Fruit fly (Drosophila melanogaster) whole organism, larva: Measurements from ENCODE around the gene CG11854.
A peak's percentile ranks its signal among the peaks of the same experiment; 100 is the strongest.

Source experiments
- noc ChIP-seq: fragments of 200-800 bp; sonication (Bioruptor generic); optimal IDR thresholded peaks from 3 replicates; lab custom pipeline; 2019; ENCODE audit warnings: missing biosample characterization, mild to moderate bottlenecking, missing genetic modification characterization, moderate library complexity

CG11854 gene

DNA sequence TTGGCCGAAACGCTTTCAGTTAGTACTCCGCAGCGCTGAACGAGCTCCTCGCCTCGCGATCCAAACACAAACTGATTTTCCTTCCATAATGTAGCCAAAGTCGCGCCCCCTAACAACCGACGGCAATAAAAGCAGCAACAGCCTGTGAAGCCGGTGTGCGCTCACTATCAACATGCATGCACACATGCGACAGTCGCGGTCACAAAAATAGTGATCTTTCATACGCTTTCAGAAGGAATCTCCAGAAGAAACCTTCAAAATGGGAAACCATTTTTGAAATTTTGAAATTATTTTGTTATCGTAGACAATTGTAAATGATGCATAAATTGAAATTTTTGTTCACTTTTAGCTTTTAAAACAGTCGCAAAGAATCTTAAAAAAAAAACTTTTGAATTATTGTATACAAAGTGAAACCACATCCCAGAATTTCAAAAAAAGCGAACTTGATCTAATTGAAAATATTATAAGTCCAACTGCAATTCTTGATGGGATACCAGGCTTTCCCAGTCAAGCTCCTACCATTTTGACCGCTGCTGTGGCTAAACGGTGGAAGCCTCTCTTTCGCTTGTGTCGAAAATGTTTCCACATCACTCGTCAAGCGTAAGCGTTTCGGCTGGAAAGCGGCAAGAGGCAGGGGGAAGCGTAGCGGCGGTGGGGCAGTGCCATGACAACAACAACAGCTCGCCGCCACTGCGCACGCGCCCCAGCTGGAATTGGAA is 9.4 kb upstream of the CG11854 start, which contains the start of gene Cad96Cb:
Cad96Cb (minus strand) TSS at position 51 of the 719 bp plus-strand sequence.
- no peak for TF ChIP-seq noc (tag; lab: Kevin White, UChicago)

DNA sequence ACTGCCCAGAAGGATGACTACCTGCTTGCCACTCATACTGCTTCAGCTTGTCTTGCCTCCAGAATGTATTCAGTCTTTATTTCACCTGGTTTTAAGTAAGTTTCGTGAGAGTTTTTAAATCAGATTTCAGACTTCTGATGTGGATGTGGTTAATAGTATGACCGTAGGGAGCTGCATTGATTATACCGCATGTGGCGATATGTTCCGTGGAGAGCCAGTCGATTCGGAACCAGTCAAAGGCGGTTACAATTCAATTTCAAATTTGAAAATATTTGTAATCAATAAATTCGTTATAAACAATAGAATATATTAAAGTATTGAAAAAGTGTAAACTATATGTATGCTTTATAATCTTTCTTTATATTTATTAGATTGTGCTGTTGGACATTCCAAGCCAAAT is 6.5 kb upstream of the CG11854 start, which contains the start of gene Sil1:
Sil1 (minus strand) TSS at position 168 of the 400 bp plus-strand sequence.
- TF ChIP-seq noc (tag; lab: Kevin White, UChicago) = no peak

- TF ChIP-seq noc (tag; lab: Kevin White, UChicago) = no peak
These were observed 5.7 kb upstream of the CG11854 start for dm6 chr3R:25236121-25236520.

DNA sequence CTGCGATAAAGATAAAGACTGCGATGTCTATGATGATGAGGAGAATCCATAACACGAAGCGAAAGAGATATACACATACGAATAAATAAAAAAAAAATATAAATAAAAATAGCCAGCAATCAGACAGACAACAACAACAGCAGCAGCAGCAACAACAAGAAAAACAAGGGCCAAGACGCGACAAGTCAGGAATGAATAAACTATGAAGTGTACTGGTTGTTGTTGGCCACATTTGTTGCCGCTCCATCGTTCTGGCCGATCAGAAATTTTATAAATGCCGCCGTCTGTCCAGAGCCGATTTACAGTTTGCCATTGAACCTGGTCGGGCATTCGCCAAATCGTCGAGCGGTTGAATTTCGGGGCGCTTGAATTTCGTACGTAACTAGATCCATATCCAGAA is 4.5 kb upstream of the CG11854 start, which contains the start of gene Jhbp7:
Jhbp7 (plus strand) TSS at position 301 of the 400 bp plus-strand sequence.
- no peak for TF ChIP-seq noc (tag; lab: Kevin White, UChicago)

DNA sequence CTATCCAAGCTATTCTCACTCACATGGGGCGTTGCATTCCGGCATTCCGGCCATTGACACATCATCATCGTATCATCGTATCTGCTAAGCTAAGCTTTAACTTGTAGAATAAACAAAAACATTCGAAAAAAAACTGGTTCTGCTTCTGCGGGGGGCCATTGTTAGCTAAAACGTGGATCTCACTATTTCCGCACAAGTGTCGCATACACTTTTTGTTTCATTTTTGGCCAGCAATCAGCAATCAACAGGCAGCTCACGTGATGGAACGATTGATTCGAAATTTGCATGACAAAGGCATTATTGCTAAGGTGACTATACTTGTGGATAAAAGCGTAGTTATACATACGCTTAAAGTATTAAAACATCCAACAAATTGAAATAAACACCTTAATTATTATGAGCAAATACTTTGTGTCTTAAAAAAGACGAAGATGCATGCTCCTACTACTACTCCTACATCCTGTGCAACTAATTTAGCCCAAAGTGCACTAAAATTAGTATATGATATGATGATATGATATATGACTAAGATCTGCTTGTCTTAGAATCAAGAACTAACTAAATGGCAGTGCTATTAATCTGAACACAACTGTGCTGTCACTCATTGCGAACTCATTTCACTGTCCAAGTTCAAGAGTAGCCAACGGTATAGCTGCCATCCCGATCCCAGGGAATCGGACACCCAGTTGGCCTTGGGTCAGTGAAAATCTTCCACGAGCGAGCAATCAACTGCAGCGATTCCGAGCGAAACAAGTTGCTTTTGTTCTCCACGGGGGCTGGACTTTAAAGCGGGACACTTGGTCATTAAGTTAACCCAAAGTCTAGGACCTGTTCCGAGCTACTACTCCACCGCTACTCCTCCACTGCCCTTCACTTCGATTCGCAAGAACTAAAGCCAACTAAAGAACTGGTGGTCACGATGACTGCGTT is 2.8 kb upstream of the CG11854 start:
- no peak for TF ChIP-seq noc (tag; lab: Kevin White, UChicago)

- no peak for TF ChIP-seq noc (tag; lab: Kevin White, UChicago)
These were observed 1.9 kb upstream of the CG11854 start, which contains the start of gene to for dm6 chr3R:25239880-25240279. Gene to (plus strand): TSS chr3R:25240180.

- no peak for TF ChIP-seq noc (tag; lab: Kevin White, UChicago)
These were observed 3.4 kb downstream of the CG11854 start, which contains the start of gene bam for dm6 chr3R:25245052-25245813. Gene bam (minus strand): TSS chr3R:25245109.

- peak; percentile 86 for TF ChIP-seq noc (tag; lab: Kevin White, UChicago)
These were observed 5.6 kb downstream of the CG11854 start, which contains the start of the genes RpS27 and Nup37 for dm6 chr3R:25247379-25247869. Gene RpS27 (minus strand): TSS chr3R:25247514. Gene Nup37 (plus strand): TSS chr3R:25247658.

DNA sequence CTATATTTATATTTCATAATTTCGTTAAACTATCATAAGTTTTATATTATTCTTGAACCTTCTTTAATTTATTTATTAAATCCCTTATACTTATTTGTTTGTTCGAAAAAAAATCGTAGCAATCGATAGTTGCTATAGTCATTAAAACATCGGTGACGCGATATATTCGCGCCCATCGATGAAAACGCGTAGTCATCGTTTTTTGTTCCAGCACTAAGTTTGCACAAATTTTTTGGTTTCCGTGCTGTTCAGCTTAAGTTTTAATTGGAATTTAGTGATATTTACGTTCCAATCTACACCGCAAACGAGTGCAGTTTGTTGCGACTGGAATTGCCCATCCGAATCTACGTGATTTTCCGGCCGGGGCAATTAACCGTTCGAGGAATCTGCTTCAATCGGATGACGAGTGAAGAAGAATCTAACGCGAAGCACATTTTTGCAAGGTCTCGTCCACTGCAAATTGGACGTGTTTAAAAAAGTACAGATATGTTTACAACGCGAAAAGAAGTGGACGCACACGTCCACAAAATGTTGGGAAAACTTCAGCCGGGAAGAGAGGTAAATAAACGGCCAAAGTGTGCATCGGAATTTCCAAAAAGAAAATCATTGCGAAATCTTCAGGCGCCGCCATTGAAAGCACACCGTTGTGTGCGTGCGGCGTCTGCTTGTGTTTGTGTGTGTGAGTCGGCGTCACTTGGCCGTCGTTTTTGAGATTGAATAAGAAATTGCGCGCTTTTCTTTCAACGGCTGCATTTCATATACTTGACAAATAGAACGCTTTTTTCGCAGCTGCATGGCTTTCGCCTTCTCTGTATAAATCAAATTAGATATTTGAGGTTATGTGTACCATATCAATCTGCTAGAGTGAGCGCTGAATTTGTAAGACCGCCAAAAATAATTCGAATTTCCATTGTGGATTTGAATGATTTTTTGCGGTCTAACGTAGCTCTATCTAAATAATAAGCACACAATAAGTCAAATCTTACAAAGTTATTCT is 7.6 kb downstream of the CG11854 start, which contains the start of gene Nup358:
Nup358 (plus strand) TSS at position 204 of the 997 bp plus-strand sequence.
- no peak for TF ChIP-seq noc (tag; lab: Kevin White, UChicago)

DNA sequence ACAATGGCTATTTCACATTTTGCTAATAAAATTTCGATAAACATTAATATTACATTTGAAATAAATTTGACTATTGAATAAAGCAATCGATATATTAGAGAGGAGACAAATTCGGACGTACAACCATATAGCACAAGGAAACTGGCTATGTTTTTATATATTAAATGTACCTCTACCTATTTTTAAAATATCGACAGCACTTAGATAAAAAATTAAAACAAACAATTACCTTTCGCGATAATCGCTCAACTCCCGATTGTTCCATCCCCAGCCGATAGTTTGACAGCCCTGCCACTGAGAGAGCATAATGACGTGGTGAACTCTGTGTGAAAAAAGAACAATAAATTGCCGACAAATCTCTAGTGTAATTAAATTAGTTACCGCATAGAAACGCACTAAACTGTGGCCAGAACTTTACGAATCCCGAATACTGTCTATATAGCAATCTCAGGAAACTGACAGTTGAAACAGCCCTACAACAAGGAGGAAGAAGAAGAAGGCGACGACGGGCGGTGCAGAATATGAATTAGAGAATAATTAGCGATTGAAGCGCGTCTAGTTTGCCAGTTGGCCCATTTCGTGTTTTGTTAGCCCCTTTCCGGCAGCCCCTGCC is 16.9 kb downstream of the CG11854 start, which contains the start of gene CG11857:
CG11857 (plus strand) TSS at position 271 of the 613 bp plus-strand sequence.
- peak; percentile 95 for TF ChIP-seq noc (tag; lab: Kevin White, UChicago)

DNA sequence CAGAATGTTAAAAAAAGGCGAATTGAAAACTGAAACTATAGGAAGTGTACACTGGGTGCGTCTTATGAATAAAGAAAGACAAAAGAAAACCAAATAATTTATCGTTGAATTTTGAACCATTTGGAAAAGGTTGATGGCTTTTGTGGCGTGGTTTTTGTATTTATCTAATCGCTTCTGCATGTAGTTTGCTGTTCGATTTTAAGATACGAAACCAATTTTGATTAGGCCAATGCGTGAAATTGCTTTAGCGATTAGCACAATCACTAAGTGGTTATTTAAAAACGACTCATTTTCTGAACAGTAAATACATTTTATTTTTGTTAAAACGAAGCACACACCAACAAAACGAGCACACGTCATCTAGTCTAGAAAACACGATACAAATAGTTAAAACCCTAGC is 18.9 kb downstream of the CG11854 start:
- no peak for TF ChIP-seq noc (tag; lab: Kevin White, UChicago)

DNA sequence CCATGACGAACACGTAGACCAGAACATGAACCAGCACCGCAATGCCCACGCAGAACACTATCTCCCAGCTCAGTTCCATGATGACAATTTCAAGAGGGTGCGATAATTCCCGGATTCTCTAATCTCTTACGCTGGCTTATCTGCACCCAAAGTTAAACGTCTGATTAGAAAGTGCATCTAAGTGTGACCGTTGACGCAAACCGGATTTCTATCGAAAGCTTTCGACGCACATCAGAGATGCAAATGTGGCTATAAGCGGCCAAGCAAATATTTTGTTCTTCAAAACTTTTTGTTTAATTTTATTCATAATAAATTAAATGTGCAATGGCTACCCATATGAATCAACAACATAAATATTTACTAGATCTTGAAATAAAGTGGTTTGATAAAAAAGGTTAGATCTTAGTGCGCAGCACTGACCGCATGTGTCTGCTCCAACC is 20.5 kb downstream of the CG11854 start, which contains the start of the genes Kdsr and CG11858:
Kdsr (minus strand) TSS at position 177 of the 440 bp plus-strand sequence.
CG11858 (plus strand) TSS at position 420 of the 440 bp plus-strand sequence.
- TF ChIP-seq noc (tag; lab: Kevin White, UChicago) = peak; percentile 79
